Fruit fly (Drosophila melanogaster): ENCODE results near the gene CG2898.

The CG2898 gene

DNA sequence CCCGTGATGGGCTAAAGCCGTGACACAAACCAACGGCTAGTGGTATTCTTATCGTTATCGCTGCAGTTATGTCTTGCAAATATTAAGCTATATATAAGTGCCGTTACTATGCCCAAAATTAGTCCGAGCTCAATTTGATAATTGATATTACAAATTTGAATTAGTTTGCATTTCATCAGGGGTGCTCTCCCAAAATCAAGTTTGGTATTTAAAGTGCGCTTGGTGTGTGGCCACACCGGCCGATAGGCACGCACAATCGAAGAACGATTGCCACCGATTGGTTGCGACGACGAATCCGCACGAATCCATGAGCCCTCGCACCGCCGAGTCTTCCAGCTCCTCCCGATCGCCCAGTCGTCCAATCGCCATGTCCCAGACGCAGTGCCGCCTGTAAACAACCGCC, 7.4 kb upstream of the CG2898 start, which contains the start of gene CG17841:
Gene CG17841, plus strand, starts transcription at position 252 of the 403 bp plus-strand sequence.
- TF ChIP-seq CG8478 (optimal IDR thresholded peaks at IDR 0.05), result no peak
- TF ChIP-seq CTCF (optimal IDR thresholded peaks at IDR 0.05), result peak in 1 of 2 experiments; percentile 12

DNA sequence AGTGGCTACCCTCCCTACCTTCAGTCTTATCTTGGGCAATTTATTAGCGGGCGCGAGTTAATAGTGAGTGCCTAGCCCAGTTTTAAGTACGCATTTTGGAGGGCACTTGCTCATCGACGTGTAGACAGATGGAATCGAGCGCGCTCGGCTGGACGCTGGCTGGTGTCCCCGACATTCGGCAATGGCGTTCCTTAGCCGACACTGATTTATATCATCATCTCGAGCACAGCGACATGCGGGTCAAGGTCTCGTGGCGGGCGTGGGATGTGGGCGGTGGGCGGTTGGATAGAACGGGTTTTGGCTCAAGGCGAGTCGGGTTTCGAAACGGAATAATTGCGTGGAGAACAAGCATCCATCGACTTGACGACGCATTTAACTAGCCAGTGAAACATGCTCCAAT, 5.9 kb upstream of the CG2898 start:
- TF ChIP-seq CTCF (optimal IDR thresholded peaks at IDR 0.05), result no peak

DNA sequence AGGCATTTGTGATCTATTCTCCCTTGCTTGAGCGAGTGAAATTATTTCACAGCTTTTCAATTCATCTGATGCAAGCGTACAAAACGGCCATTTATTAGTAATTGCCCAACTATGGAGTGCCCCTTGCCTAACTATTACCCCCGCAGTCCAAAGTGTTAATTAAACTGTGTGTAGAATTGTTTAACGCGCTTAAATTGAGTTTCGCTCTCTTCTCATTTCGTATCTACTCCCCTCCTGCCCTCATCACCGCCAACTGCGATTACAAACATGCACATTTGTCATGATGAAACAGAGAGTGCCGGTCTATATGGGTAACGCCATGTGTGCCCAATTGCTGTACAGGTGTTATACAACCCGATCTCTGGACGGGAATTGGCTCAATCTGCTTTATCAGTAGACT, 5.4 kb upstream of the CG2898 start:
- TF ChIP-seq CTCF (optimal IDR thresholded peaks at IDR 0.05), result no peak

DNA sequence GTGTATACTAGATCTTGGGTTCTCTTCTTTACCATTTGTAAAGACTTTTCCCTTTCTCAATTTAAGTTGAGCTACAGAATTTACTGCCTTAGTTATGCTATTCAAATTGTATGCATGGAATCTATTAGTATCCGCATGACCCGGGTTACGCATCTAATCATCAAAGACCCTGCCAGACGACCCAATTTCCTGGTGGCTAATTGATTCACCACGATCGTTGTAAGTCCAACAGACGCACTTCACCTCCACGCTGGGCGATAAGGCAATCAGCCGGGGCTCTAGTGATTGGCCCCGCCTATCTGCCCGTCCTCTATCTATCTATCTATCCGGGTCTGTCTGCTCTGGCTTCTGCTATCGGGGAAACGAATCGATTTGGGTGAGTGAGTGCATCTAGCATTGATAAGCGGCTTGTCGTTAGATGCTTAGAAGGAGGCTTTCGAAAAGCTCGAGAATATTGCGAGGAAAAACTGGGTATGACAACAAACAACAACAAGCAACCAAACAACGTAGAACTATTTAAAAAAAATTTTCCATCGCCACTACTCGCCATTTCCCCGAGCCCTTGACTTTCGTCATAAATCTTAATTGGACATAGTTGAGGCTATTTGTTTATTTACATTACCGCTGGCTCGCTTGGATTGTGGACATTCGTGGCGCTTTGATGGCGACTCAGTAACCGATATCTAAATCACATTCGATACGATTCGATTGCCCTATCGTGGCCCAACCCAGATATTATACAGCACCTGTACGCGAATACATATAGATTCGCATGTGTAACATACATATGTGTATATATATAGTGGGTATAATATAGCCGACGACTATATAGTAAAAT, 4.8 kb upstream of the CG2898 start:
- no peak for TF ChIP-seq CG8478 (optimal IDR thresholded peaks at IDR 0.05)
- TF ChIP-seq CTCF (optimal IDR thresholded peaks at IDR 0.05), result no peak

DNA sequence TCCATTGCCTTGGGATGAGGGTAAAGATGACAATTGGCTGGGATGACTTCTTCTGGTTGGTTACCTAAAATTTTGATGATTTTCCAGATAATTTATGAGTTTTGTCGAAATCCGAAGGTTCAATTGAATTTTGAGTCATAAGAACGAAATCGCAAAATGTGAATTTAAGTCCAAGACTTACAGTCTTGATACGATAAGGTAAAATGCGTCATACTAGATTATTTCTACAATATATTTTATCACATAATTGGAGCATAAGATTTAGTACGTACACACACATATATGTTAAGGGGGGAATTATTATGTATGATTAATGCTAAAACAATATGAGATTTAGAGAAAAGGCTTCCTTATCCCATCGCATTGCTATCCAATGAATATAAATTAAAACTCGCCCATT, 6.1 kb downstream of the CG2898 start, which contains the start of gene CG32681:
Gene CG32681, minus strand, starts transcription at position 101 of the 400 bp plus-strand sequence.
- no peak for TF ChIP-seq CG8478 (optimal IDR thresholded peaks at IDR 0.05)
- TF ChIP-seq CTCF (optimal IDR thresholded peaks at IDR 0.05), result no peak

DNA sequence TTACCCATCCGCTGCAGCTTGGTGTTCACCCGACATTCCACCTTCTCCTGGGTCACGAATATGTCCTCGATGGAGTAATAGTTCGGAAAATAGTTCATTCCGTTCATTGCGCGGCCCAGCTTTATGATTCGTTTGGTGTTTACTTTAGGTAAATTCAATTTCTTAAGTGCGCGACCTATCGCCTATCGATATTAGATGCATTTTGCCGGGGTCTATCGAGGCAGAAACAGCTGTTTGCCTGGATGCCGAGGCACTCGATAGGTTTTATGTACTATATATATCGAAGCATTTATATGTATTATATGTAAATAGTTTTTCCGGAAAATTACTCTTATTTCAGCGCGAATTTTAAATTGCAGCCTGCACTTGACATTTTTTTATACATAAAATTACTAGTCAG, 9.8 kb downstream of the CG2898 start:
- no peak for TF ChIP-seq CG8478 (optimal IDR thresholded peaks at IDR 0.05)
- no peak for TF ChIP-seq CTCF (optimal IDR thresholded peaks at IDR 0.05)

DNA sequence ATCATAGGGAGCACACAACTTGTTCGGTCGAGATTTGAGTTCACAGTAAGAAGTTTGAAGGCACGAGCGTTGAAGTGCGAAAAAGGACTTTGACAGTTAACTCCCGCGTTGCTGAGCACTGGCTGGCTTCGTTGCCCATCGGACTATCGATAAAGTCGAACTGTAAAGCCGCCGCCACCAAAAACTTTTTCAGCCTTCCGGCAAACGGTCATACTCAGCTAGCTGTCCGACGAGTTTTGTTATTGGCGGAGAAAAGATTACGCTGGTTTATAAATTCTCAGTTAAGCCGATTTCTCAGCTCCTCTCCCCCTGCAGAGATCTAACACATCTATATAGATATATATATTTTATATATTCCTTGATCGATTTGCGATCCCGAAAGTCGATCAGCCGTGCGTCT, 10.6 kb downstream of the CG2898 start, which contains the start of the genes Psf3 and flw:
Gene Psf3, minus strand, starts transcription at position 105 of the 400 bp plus-strand sequence.
Gene flw, plus strand, starts transcription at position 204 of the 400 bp plus-strand sequence.
- TF ChIP-seq CG8478 (optimal IDR thresholded peaks at IDR 0.05) (no peak), CTCF (optimal IDR thresholded peaks at IDR 0.05) (no peak)

DNA sequence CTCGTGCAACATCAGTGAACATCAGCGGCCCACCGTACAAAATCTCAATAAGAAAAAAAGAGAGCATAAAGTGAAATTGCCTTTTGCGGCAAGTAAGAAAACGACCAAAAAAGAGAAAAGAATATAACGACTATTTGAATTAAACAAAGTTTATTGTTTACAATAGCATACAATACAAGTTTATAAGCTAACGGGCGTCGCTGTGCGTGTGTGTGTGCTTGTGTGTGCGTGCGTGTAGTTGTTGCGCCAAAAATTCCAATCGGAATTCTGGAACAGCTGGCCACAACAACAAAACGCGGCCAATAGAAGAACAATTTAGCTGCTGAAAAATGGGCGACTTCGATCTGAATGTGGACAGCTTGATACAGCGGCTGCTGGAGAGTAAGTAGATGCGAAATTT, 11.0 kb downstream of the CG2898 start:
- TF ChIP-seq CG8478 (optimal IDR thresholded peaks at IDR 0.05), result no peak
- no peak for TF ChIP-seq CTCF (optimal IDR thresholded peaks at IDR 0.05)

DNA sequence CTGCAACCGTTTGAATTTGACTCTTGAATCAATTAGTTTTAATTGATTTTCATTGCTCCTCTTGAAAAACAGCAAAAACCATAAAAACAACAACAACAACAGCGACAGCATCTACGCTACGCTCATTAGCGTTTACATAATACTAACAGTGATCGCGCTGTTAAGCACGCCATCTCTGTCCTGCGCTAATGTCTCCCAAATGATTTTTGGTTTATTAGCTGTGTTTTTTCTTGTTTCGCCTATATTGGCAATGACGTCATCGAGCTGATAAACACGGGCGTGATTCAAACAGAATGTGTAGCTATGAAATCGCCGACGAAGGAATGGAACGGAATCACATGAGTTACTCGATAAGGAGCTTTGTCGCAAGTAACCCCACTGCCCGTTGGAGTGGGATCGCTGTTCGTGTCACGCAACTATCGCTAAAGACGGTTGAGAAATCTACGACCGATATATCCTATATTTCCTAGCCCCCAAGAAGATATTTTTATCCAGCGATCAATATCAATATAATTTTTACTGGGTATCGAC, 11.7 kb downstream of the CG2898 start:
- TF ChIP-seq CG8478 (optimal IDR thresholded peaks at IDR 0.05), result no peak
- no peak for TF ChIP-seq CTCF (optimal IDR thresholded peaks at IDR 0.05)

DNA sequence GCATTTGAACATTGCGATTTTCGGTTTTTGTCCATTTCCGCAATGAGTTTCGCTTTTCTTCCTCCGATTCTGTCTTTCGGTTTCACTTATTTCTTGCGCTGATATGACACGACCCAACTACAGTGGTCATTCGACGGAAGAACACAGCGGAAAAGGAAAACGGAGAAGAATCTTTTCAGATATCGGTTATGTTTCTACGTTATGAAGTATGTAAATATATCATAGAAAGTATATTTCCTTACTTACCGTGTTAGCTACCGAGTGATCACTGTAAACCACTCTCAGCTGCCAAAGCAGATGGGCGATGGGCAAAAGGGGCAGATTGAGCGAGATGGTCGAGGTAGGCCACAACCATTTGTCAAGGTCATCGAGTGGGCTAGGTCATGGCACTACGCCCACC, 12.5 kb downstream of the CG2898 start:
- TF ChIP-seq CTCF (optimal IDR thresholded peaks at IDR 0.05) (no peak), CG8478 (optimal IDR thresholded peaks at IDR 0.05) (no peak)

DNA sequence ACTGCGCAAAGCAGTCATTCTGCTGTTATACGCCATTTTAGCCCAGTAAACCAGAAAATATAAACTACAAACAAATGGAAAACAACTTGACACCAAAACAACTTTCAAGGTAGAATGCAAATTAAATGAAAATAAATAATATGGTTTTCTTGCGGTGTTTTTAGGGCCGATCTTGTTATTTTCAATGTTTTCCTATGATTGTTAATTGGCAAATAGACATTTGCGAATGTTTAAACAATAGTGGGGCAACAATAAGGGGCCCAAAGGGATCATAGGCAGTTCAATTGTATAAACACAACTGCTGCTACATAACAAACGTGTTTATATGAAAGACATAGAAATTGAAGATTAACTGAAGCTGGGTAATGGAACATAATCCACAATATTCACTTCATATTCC, 21.7 kb downstream of the CG2898 start:
- TF ChIP-seq CG8478 (optimal IDR thresholded peaks at IDR 0.05), result no peak
- no peak for TF ChIP-seq CTCF (optimal IDR thresholded peaks at IDR 0.05)

DNA sequence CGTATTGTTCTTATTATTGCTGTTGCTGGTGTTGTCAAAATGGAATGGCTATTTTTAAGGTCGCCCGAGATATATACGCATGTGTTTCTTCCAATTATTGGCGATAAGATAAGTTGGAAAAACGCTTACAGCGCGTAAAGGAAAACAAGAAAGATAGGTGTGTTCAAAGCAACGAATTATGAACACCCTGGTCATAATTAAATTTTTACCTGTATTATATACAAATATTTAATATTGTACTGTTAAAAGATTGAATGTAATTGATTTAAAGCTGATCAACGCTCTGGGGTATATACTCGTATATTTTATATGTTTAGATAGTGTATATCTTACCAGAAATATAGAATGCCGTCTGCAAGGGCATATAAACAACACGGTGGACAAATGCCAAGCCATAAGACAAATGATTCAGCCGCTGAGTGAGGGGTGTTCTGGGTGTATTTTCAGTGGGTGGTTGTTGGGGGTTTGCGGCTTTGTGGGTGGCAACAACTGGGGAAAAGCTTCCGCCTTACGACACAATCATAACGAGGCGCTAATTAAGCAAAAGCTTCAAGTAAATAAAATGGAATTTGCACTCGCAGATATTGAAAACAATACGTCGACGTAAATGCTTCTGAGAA, 22.4 kb downstream of the CG2898 start:
- no peak for TF ChIP-seq CTCF (optimal IDR thresholded peaks at IDR 0.05)
- TF ChIP-seq CG8478 (optimal IDR thresholded peaks at IDR 0.05), result no peak

DNA sequence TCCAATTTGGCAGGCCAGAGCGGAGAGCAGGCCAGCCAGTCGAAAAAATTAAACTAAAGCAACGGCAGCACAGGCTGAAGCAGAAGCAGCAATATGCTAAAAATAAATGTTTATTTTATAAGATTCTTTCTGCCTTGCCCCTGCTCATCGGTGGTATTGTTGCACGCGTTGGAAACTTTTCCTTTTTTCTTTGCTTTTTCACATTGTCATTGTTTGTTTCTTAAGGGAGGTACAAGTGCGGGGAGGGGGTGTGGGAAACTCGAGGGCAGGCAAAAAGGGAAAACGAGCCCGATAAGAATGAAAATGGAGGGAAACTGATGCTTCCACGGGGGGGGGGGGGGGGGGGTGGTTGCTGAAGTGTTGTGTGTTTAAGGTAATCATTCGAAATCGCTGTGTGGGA, 23.8 kb downstream of the CG2898 start:
- no peak for TF ChIP-seq CTCF (optimal IDR thresholded peaks at IDR 0.05)
- TF ChIP-seq CG8478 (optimal IDR thresholded peaks at IDR 0.05), result no peak

DNA sequence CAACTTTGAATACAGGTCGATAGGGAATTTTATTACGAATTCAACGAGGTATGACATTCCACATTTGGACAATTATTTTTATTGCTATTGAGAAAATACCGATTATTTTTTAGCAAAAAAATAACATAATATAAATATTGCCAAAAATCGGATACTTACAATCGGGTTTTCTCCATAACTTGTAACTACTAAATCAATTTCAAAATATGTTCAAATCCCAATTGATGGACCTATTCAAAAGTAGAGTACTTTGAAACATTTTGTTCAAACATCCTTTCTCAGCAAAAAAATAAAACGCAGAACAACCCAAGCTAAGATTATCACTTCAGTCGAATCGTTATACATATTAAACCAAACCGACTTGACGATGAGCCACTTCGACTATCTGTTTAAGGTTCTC, 42.0 kb downstream of the CG2898 start, which contains the start of gene RabX2:
Gene RabX2, plus strand, starts transcription at position 301 of the 400 bp plus-strand sequence.
- TF ChIP-seq CG8478 (optimal IDR thresholded peaks at IDR 0.05) (no peak), CTCF (optimal IDR thresholded peaks at IDR 0.05) (no peak)
